Worm (Caenorhabditis elegans): ENCODE results near the gene ceh-90.

Gene ceh-90

ce11 chrX:14146740-14147140 lies 10.1 kb downstream of the ceh-90 start (continued):
- TF ChIP-seq K12H6.12 (tag; optimal IDR thresholded peaks at IDR 0.05) (peak; percentile 84), chd-7 (tag; optimal IDR thresholded peaks at IDR 0.05) (peak; percentile 46), ceh-27 (GFP tag; optimal IDR thresholded peaks at IDR 0.05) (peak; percentile 68), nhr-120 (GFP tag; IDR thresholded peaks at IDR 0.05) (no peak), snpc-4 (GFP tag; optimal IDR thresholded peaks at IDR 0.05) (peak; percentile 10), snpc-4 (tag; optimal IDR thresholded peaks at IDR 0.05) (peak in 2 of 4 experiments; percentile 26 to 52), somi-1 (GFP tag; optimal IDR thresholded peaks at IDR 0.05) (peak; percentile 68), mcd-1 (GFP tag; IDR thresholded peaks at IDR 0.05) (peak; percentile 42; the same call in 1 of the 2 replicates), nhr-80 (tag; optimal IDR thresholded peaks at IDR 0.05) (peak; percentile 61), zfh-2 (GFP tag; conservative IDR thresholded peaks at IDR 0.05) (peak; percentile 75), gei-17 (GFP tag; optimal IDR thresholded peaks at IDR 0.05) (peak; percentile 62), pha-4 (tag; optimal IDR thresholded peaks at IDR 0.05) (peak; percentile 17), nhr-27 (tag; optimal IDR thresholded peaks at IDR 0.05) (no peak), pbrm-1 (GFP tag; IDR thresholded peaks at IDR 0.05) (0 out of 2 replicates have a peak, but pooled peaks have one; percentile 51), mel-28 (tag; optimal IDR thresholded peaks at IDR 0.05; ENCODE audit: borderline replicate concordance) (no peak), B0336.3 (GFP tag; IDR thresholded peaks at IDR 0.05) (0 out of 2 replicates have a peak, but pooled peaks have one; percentile 29), dox-1 (GFP tag; IDR thresholded peaks at IDR 0.05) (peak; percentile 52; the same call in 1 of the 2 replicates), B0035.1 (tag; optimal IDR thresholded peaks at IDR 0.05) (no peak), egrh-3 (GFP tag; IDR thresholded peaks at IDR 0.05) (peak; percentile 42), K11D2.4 (GFP tag; IDR thresholded peaks at IDR 0.05) (peak; percentile 70), ztf-18 (tag; optimal IDR thresholded peaks at IDR 0.05) (peak; percentile 21), attf-5 (GFP tag; optimal IDR thresholded peaks at IDR 0.05) (peak; percentile 69), sea-2 (GFP tag; IDR thresholded peaks at IDR 0.05) (no peak), lin-40 (tag; optimal IDR thresholded peaks at IDR 0.05) (peak; percentile 81), tbp1 (GFP tag; optimal IDR thresholded peaks at IDR 0.05) (peak; percentile 52)

ce11 chrX:14145634-14146033 lies 11.2 kb downstream of the ceh-90 start:
- peak; percentile 80 for TF ChIP-seq cebp-1 (GFP tag; IDR thresholded peaks at IDR 0.05)
- TF ChIP-seq cebp-1 (tag; optimal IDR thresholded peaks at IDR 0.05), result peak; percentile 90
- TF ChIP-seq snpc-4 (GFP tag; optimal IDR thresholded peaks at IDR 0.05), result no peak
- peak in 2 of 4 experiments; percentile 1 to 14 for TF ChIP-seq snpc-4 (tag; optimal IDR thresholded peaks at IDR 0.05)
- no peak for TF ChIP-seq ceh-100 (GFP tag; IDR thresholded peaks at IDR 0.05)

ce11 chrX:14141896-14142392 lies 14.9 kb downstream of the ceh-90 start, which contains the start of gene ceh-89:
Gene ceh-89, plus strand, starts transcription at chrX:14141946.
- TF ChIP-seq attf-5 (GFP tag; optimal IDR thresholded peaks at IDR 0.05) (no peak), nhr-80 (tag; optimal IDR thresholded peaks at IDR 0.05) (no peak), snpc-1.3 (tag; optimal IDR thresholded peaks at IDR 0.05; ENCODE audit: insufficient read depth) (no peak), mel-28 (tag; optimal IDR thresholded peaks at IDR 0.05; ENCODE audit: borderline replicate concordance) (no peak), F55B11.4 (tag; optimal IDR thresholded peaks at IDR 0.05; ENCODE audit: borderline replicate concordance, insufficient read depth) (no peak), B0035.1 (tag; optimal IDR thresholded peaks at IDR 0.05) (no peak), egl-18 (GFP tag; IDR thresholded peaks at IDR 0.05) (no peak), C17E4.6 (GFP tag; IDR thresholded peaks at IDR 0.05) (no peak), die-1 (tag; optimal IDR thresholded peaks at IDR 0.05) (no peak), madf-10 (tag; optimal IDR thresholded peaks at IDR 0.05) (no peak), madf-8 (GFP tag; conservative IDR thresholded peaks at IDR 0.05) (no peak), zim-3 (tag; optimal IDR thresholded peaks at IDR 0.05) (no peak), pbrm-1 (GFP tag; IDR thresholded peaks at IDR 0.05) (no peak), Y56A3A.18 (GFP tag; IDR thresholded peaks at IDR 0.05) (no peak), unc-62 (GFP tag; optimal IDR thresholded peaks at IDR 0.05) (no peak), F57A8.1 (GFP tag; optimal IDR thresholded peaks at IDR 0.05) (no peak)

Measured in whole organism, young adult.